Fruit fly (Drosophila melanogaster) whole organism, prepupa: ENCODE results near the gene CG14196.

Source experiments
- Blimp-1 ChIP-seq: fragments of 200-800 bp; sonication (Bioruptor generic); optimal IDR thresholded peaks from 3 replicates; lab custom pipeline; 2017; ENCODE audit warnings: missing biosample characterization, missing genetic modification characterization, mild to moderate bottlenecking, moderate library complexity, missing genetic modification reagents
- CG6792 ChIP-seq: fragments of 200-800 bp; sonication (Bioruptor generic); optimal IDR thresholded peaks from 3 replicates; lab custom pipeline; 2016; ENCODE audit warnings: missing biosample characterization, missing genetic modification characterization
- Eip78C ChIP-seq: fragments of 200-800 bp; sonication (Bioruptor generic); peaks from one replicate; lab custom pipeline; 2016; ENCODE audit warnings: missing biosample characterization, missing genetic modification characterization
- Gug ChIP-seq: fragments of 200-800 bp; sonication (Bioruptor generic); IDR thresholded peaks from 2 replicates; pipeline ENCODE4 v1.3.6; 2022; ENCODE audit warnings: missing biosample characterization, missing genetic modification characterization
- acj6 ChIP-seq: fragments of 200-800 bp; sonication (Bioruptor generic); optimal IDR thresholded peaks from 3 replicates; lab custom pipeline; 2016; ENCODE audit warnings: missing biosample characterization, missing genetic modification characterization
- cyc ChIP-seq: fragments of 200-800 bp; sonication (Bioruptor generic); optimal IDR thresholded peaks from 3 replicates; lab custom pipeline; 2016; ENCODE audit warnings: missing biosample characterization, missing genetic modification characterization

- TF ChIP-seq acj6 (no peak), Blimp-1 (no peak), cyc (GFP tag; lab: Kevin White, UChicago) (no peak), CG6792 (GFP tag; lab: Kevin White, UChicago) (no peak), Eip78C (GFP tag; lab: Kevin White, UChicago) (no peak), Gug (GFP tag; lab: Robert Waterston, UW) (no peak)
Observed at dm6 chrX:19240230-19240839, 1.3 kb downstream of the CG14196 start.
